Fruit fly (Drosophila melanogaster) whole organism, pupa: Measurements from ENCODE around the gene strat.

ENCODE experiments used
- CG10348 ChIP-seq: fragments of 200-800 bp; sonication (Bioruptor generic); IDR thresholded peaks from 2 replicates; pipeline ENCODE4 v1.3.6; 2022; ENCODE audit warnings: missing biosample characterization, missing genetic modification characterization
- CG12605 ChIP-seq: fragments of 200-800 bp; sonication (Bioruptor generic); IDR thresholded peaks from 2 replicates; pipeline ENCODE4 v1.3.6; 2022; ENCODE audit warnings: missing biosample characterization, missing genetic modification characterization
- CG13204 ChIP-seq: fragments of 200-800 bp; sonication (Bioruptor generic); optimal IDR thresholded peaks from 2 replicates; lab custom pipeline; 2018; ENCODE audit warnings: missing biosample characterization, mild to moderate bottlenecking, missing genetic modification characterization, moderate library complexity
- CG14655 ChIP-seq: fragments of 200-800 bp; sonication (Bioruptor generic); optimal IDR thresholded peaks from 3 replicates; lab custom pipeline; 2017; ENCODE audit warnings: mild to moderate bottlenecking, missing biosample characterization, missing genetic modification reagents, missing genetic modification characterization
- CG15710 ChIP-seq: fragments of 200-800 bp; sonication (Bioruptor generic); optimal IDR thresholded peaks from 2 replicates; lab custom pipeline; 2018; ENCODE audit warnings: missing biosample characterization, mild to moderate bottlenecking, missing genetic modification characterization, moderate library complexity
- CG17806 ChIP-seq: fragments of 200-800 bp; sonication (Bioruptor generic); optimal IDR thresholded peaks from 2 replicates; lab custom pipeline; 2018; ENCODE audit warnings: missing biosample characterization, mild to moderate bottlenecking, missing genetic modification characterization, moderate library complexity
- CG32121 ChIP-seq: fragments of 200-800 bp; sonication (Bioruptor generic); IDR thresholded peaks from 2 replicates; pipeline ENCODE4 v1.3.6; 2022; ENCODE audit warnings: missing biosample characterization, missing genetic modification characterization
- CG8159 ChIP-seq: fragments of 200-800 bp; sonication (Bioruptor generic); optimal IDR thresholded peaks from 3 replicates; lab custom pipeline; 2018; ENCODE audit warnings: missing biosample characterization, mild to moderate bottlenecking, missing genetic modification characterization, moderate library complexity
- CG9948 ChIP-seq: fragments of 200-800 bp; sonication (Bioruptor generic); optimal IDR thresholded peaks from 2 replicates; lab custom pipeline; 2018; ENCODE audit warnings: missing biosample characterization, mild to moderate bottlenecking, missing genetic modification characterization, moderate library complexity
- EcR ChIP-seq: fragments of 200-800 bp; sonication (Bioruptor generic); optimal IDR thresholded peaks from 3 replicates; lab custom pipeline; 2019; ENCODE audit warnings: missing biosample characterization, missing genetic modification characterization, mild to moderate bottlenecking, moderate library complexity, missing genetic modification reagents
- Ets98B ChIP-seq: fragments of 200-800 bp; sonication (Bioruptor generic); IDR thresholded peaks from 2 replicates; pipeline ENCODE4 v1.3.6; 2022; ENCODE audit warnings: missing biosample characterization, missing genetic modification characterization
- Pif1B ChIP-seq: fragments of 200-800 bp; sonication (Bioruptor generic); optimal IDR thresholded peaks from 3 replicates; lab custom pipeline; 2016; ENCODE audit warnings: missing biosample characterization, missing genetic modification characterization
- Snoo ChIP-seq: fragments of 200-800 bp; sonication (Bioruptor generic); optimal IDR thresholded peaks from 3 replicates; lab custom pipeline; 2017; ENCODE audit warnings: missing biosample characterization, mild to moderate bottlenecking, missing genetic modification characterization, inconsistent platforms
- rn ChIP-seq: fragments of 200-800 bp; sonication (Bioruptor generic); IDR thresholded peaks from 2 replicates; pipeline ENCODE4 v1.3.6; 2022; ENCODE audit warnings: missing biosample characterization, missing genetic modification characterization

dm6 chr2L:8328526-8329097 lies 8.5 kb downstream of the strat start:
- TF ChIP-seq Pif1B (GFP tag; lab: Kevin White, UChicago) (no peak), CG17806 (tag; lab: Kevin White, UChicago) (no peak), CG13204 (no peak), CG10348 (GFP tag; lab: Robert Waterston, UW) (no peak), Snoo (tag; lab: Kevin White, UChicago) (no peak), CG14655 (GFP tag; lab: Kevin White, UChicago) (no peak), rn (GFP tag; lab: Robert Waterston, UW) (no peak), Ets98B (GFP tag; lab: Robert Waterston, UW) (no peak), CG15710 (tag; lab: Kevin White, UChicago) (no peak), EcR (GFP tag; lab: Kevin White, UChicago) (no peak), CG8159 (no peak), CG32121 (GFP tag; lab: Robert Waterston, UW) (no peak), CG12605 (GFP tag; lab: Robert Waterston, UW) (no peak), CG9948 (tag; lab: Kevin White, UChicago) (no peak)
